Fruit fly (Drosophila melanogaster) whole organism, prepupa: ENCODE results near the gene CG6163.

Experiments
- CG4318 ChIP-seq: fragments of 200-800 bp; sonication (Bioruptor generic); optimal IDR thresholded peaks from 3 replicates; lab custom pipeline; 2017; ENCODE audit warnings: missing biosample characterization, mild to moderate bottlenecking, missing genetic modification characterization
- Eip75B ChIP-seq: fragments of 200-800 bp; sonication (Bioruptor generic); optimal IDR thresholded peaks from 3 replicates; lab custom pipeline; 2016; ENCODE audit warnings: missing biosample characterization, missing genetic modification characterization
- Hr39 ChIP-seq: fragments of 200-800 bp; sonication (Bioruptor generic); optimal IDR thresholded peaks from 2 replicates; lab custom pipeline; 2016; ENCODE audit warnings: missing biosample characterization, missing genetic modification characterization
- Smox ChIP-seq: fragments of 200-800 bp; sonication (Bioruptor generic); optimal IDR thresholded peaks from 3 replicates; lab custom pipeline; 2016; ENCODE audit warnings: missing biosample characterization, missing genetic modification characterization
- Sox14 ChIP-seq: fragments of 200-800 bp; sonication (Bioruptor generic); optimal IDR thresholded peaks from 3 replicates; lab custom pipeline; 2016; ENCODE audit warnings: missing biosample characterization, missing genetic modification characterization
- achi ChIP-seq: fragments of 200-800 bp; sonication (Bioruptor generic); optimal IDR thresholded peaks from 3 replicates; lab custom pipeline; 2016; ENCODE audit warnings: missing biosample characterization, missing genetic modification characterization
- fd85E ChIP-seq: fragments of 200-800 bp; sonication (Bioruptor generic); optimal IDR thresholded peaks from 3 replicates; lab custom pipeline; 2016; ENCODE audit warnings: missing biosample characterization, missing genetic modification characterization
- fkh ChIP-seq: fragments of 200-800 bp; sonication (Bioruptor generic); optimal IDR thresholded peaks from 3 replicates; lab custom pipeline; 2017; ENCODE audit warnings: missing biosample characterization, mild to moderate bottlenecking, missing genetic modification characterization, moderate library complexity

dm6 chr3L:11400262-11400661, 35.6 kb upstream of the CG6163 start:
- no peak for TF ChIP-seq fkh (GFP tag; lab: Kevin White, UChicago)
- TF ChIP-seq Hr39 (GFP tag; lab: Kevin White, UChicago) = no peak
- TF ChIP-seq Sox14 = no peak
- no peak for TF ChIP-seq Smox (GFP tag; lab: Kevin White, UChicago)
- no peak for TF ChIP-seq achi (GFP tag; lab: Kevin White, UChicago)
- no peak for TF ChIP-seq Eip75B (GFP tag; lab: Kevin White, UChicago)
- no peak for TF ChIP-seq fd85E (GFP tag; lab: Kevin White, UChicago)
- TF ChIP-seq CG4318 = no peak
